Fruit fly (Drosophila melanogaster) whole organism, pupa: ENCODE results near the gene ranshi.

Experiments
- CG17806 ChIP-seq: fragments of 200-800 bp; sonication (Bioruptor generic); optimal IDR thresholded peaks from 2 replicates; lab custom pipeline; 2018; ENCODE audit warnings: missing biosample characterization, mild to moderate bottlenecking, missing genetic modification characterization, moderate library complexity
- CG8159 ChIP-seq: fragments of 200-800 bp; sonication (Bioruptor generic); optimal IDR thresholded peaks from 3 replicates; lab custom pipeline; 2018; ENCODE audit warnings: missing biosample characterization, mild to moderate bottlenecking, missing genetic modification characterization, moderate library complexity
- Ets98B ChIP-seq: fragments of 200-800 bp; sonication (Bioruptor generic); IDR thresholded peaks from 2 replicates; pipeline ENCODE4 v1.3.6; 2022; ENCODE audit warnings: missing biosample characterization, missing genetic modification characterization
- Pif1B ChIP-seq: fragments of 200-800 bp; sonication (Bioruptor generic); optimal IDR thresholded peaks from 3 replicates; lab custom pipeline; 2016; ENCODE audit warnings: missing biosample characterization, missing genetic modification characterization
- gl ChIP-seq: fragments of 200-800 bp; sonication (Bioruptor generic); optimal IDR thresholded peaks from 2 replicates; lab custom pipeline; 2018; ENCODE audit warnings: missing biosample characterization, mild to moderate bottlenecking, missing genetic modification characterization
- rn ChIP-seq: fragments of 200-800 bp; sonication (Bioruptor generic); IDR thresholded peaks from 2 replicates; pipeline ENCODE4 v1.3.6; 2022; ENCODE audit warnings: missing biosample characterization, missing genetic modification characterization

DNA sequence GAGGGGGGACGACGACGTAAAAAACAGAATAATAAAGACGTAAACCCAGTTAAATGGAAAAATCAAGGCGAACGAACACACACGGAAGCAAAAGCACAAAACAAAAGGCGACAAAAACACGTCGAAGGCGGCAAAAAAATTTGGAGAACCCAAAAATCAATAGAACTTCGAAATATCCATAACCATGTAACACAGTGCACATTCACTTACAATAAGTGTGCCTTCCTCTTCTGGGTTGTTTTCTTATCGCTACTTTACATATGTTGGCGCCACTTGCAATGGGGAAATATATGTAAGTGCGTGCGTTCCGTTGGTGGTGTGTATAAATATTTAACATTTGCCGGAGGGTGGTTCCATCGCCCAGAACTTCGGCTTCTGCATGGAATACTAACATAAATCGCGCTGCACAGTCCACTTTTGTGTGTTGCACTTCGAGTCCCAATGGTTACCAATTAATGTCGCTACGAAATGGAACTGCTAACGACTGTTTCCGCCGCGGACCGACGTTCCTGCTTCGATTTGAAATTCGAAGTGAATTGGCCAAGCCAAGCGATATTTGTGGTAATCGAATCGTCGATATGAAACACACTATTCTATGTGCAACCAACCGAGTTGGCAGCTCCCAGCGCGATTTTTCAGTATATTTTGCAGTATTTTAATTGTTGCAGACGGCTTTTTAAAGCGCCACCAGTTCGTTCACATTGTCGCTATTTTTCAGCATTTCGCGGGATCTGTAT, 17.8 kb upstream of the ranshi start, which contains the start of the genes CG9801 and Nasp:
- TF ChIP-seq gl (tag; lab: Kevin White, UChicago) (no peak), CG17806 (no peak), Pif1B (GFP tag; lab: Kevin White, UChicago) (no peak), rn (GFP tag; lab: Robert Waterston, UW) (no peak), Ets98B (peak; percentile 17; the same call in 1 of the 2 replicates), CG8159 (tag; lab: Kevin White, UChicago) (no peak)
